Worm (Caenorhabditis elegans) whole organism, early embryonic: ENCODE data around the gene srx-63.

Experiments
- B0310.2 ChIP-seq: sonication (generic microtip); optimal IDR thresholded peaks from 2 replicates; lab custom pipeline; 2016; ENCODE audit warnings: mild to moderate bottlenecking, missing genetic modification characterization, missing compliant biosample characterization
- F13C5.2 ChIP-seq: sonication (generic microtip); optimal IDR thresholded peaks from 2 replicates; lab custom pipeline; 2017; ENCODE audit warnings: mild to moderate bottlenecking, missing genetic modification characterization, inconsistent platforms, missing compliant biosample characterization
- aly-1 ChIP-seq: sonication (generic microtip); optimal IDR thresholded peaks from 2 replicates; lab custom pipeline; 2016; ENCODE audit warnings: missing genetic modification characterization, missing compliant biosample characterization
- ama-1 ChIP-seq: fragments of 150-350 bp; optimal IDR thresholded peaks from 2 replicates; lab custom pipeline; 2014
- ceh-13 ChIP-seq: fragments of 200-800 bp; sonication (Bioruptor generic); optimal IDR thresholded peaks from 2 replicates; lab custom pipeline; 2018; ENCODE audit warnings: mild to moderate bottlenecking, missing genetic modification characterization, missing compliant biosample characterization
- ceh-36 ChIP-seq: sonication (generic microtip); optimal IDR thresholded peaks from 2 replicates; lab custom pipeline; 2016; ENCODE audit warnings: missing genetic modification characterization, inconsistent platforms, missing compliant biosample characterization
- ets-7 ChIP-seq: sonication (generic microtip); optimal IDR thresholded peaks from 2 replicates; lab custom pipeline; 2016; ENCODE audit warnings: missing genotype, missing genetic modification characterization, missing compliant biosample characterization
- flt-1 ChIP-seq: fragments of 200-800 bp; sonication (Bioruptor generic); IDR thresholded peaks from 2 replicates; pipeline ENCODE4 v1.3.6; 2022; ENCODE audit warnings: missing genetic modification characterization, missing compliant biosample characterization
- hmbx-1 ChIP-seq: sonication (generic microtip); optimal IDR thresholded peaks from 2 replicates; lab custom pipeline; 2016; ENCODE audit warnings: mild to moderate bottlenecking, missing genetic modification characterization, missing compliant biosample characterization
- hmg-4 ChIP-seq: fragments of 200-800 bp; sonication (Bioruptor generic); optimal IDR thresholded peaks from 2 replicates; lab custom pipeline; 2018; ENCODE audit warnings: mild to moderate bottlenecking, missing genetic modification characterization, missing compliant biosample characterization
- hnd-1 ChIP-seq: sonication (generic microtip); optimal IDR thresholded peaks from 2 replicates; lab custom pipeline; 2016; ENCODE audit warnings: missing genetic modification characterization, missing compliant biosample characterization
- pes-1 ChIP-seq: fragments of 200-800 bp; sonication (Bioruptor generic); IDR thresholded peaks from 2 replicates; pipeline ENCODE4 v1.3.6; 2022; ENCODE audit warnings: missing genetic modification reagents, missing genetic modification characterization, missing compliant biosample characterization
- scrt-1 ChIP-seq: fragments of 200-800 bp; sonication (Bioruptor generic); IDR thresholded peaks from 2 replicates; pipeline ENCODE4 v1.3.6; 2022; ENCODE audit warnings: missing genetic modification characterization, missing compliant biosample characterization
- sea-1 ChIP-seq: fragments of 200-800 bp; sonication (Bioruptor generic); conservative IDR thresholded peaks from 2 replicates; pipeline ENCODE4 v1.3.6; 2022; ENCODE audit warnings: missing genetic modification characterization, missing compliant biosample characterization
- tbx-11 ChIP-seq: fragments of 200-800 bp; sonication (Bioruptor generic); IDR thresholded peaks from 2 replicates; pipeline ENCODE4 v1.3.6; 2022; ENCODE audit warnings: missing genetic modification characterization, missing compliant biosample characterization
- tbx-37 ChIP-seq: fragments of 200-800 bp; sonication (Bioruptor generic); conservative IDR thresholded peaks from 2 replicates; pipeline ENCODE4 v1.3.6; 2022; ENCODE audit warnings: missing genetic modification reagents, missing genetic modification characterization, missing compliant biosample characterization
- tra-4 ChIP-seq: sonication (generic microtip); optimal IDR thresholded peaks from 2 replicates; lab custom pipeline; 2017; ENCODE audit warnings: missing genetic modification characterization, missing compliant biosample characterization

Gene srx-63

ce11 chrV:3931326-3931725 lies at the start of gene srx-63:
Gene srx-63 (plus strand): TSS chrV:3931626.
- TF ChIP-seq tbx-37 (GFP tag; lab: Robert Waterston, UW) (no peak), B0310.2 (no peak), F13C5.2 (tag; lab: Kevin White, UChicago) (no peak), hnd-1 (tag; lab: Kevin White, UChicago) (no peak), pes-1 (GFP tag; lab: Robert Waterston, UW) (no peak), hmg-4 (no peak), flt-1 (GFP tag; lab: Robert Waterston, UW) (no peak)

ce11 chrV:3884550-3884949 lies 46.9 kb upstream of the srx-63 start:
- no peak for TF ChIP-seq scrt-1 (GFP tag; lab: Robert Waterston, UW)

ce11 chrV:3886104-3886503 lies 45.3 kb upstream of the srx-63 start, which contains the start of gene nhr-124:
Gene nhr-124 (minus strand): TSS chrV:3886204.
- TF ChIP-seq ceh-13 (GFP tag; lab: Kevin White, UChicago) (no peak), ceh-36 (tag; lab: Kevin White, UChicago) (no peak), hmg-4 (no peak), F13C5.2 (tag; lab: Kevin White, UChicago) (no peak), hnd-1 (tag; lab: Kevin White, UChicago) (no peak), aly-1 (tag; lab: Kevin White, UChicago) (no peak), tbx-11 (GFP tag; lab: Robert Waterston, UW) (no peak)

- TF ChIP-seq B0310.2 (no peak), ceh-36 (tag; lab: Kevin White, UChicago) (no peak), scrt-1 (GFP tag; lab: Robert Waterston, UW) (no peak), ama-1 (lab: Kevin White, UChicago) (no peak), ceh-13 (GFP tag; lab: Kevin White, UChicago) (no peak), tbx-37 (GFP tag; lab: Robert Waterston, UW) (no peak), tra-4 (no peak), tbx-11 (GFP tag; lab: Robert Waterston, UW) (no peak), aly-1 (tag; lab: Kevin White, UChicago) (no peak)
Observed at ce11 chrV:3889113-3889512, 42.3 kb upstream of the srx-63 start, which contains the start of gene C17E7.13. Gene C17E7.13 (minus strand): TSS chrV:3889288.

ce11 chrV:3890761-3891160 lies 40.7 kb upstream of the srx-63 start, which contains the start of gene C17E7.9:
Gene C17E7.9 (minus strand): TSS chrV:3890861.
- TF ChIP-seq F13C5.2 (tag; lab: Kevin White, UChicago) (no peak), hmg-4 (no peak), tbx-37 (GFP tag; lab: Robert Waterston, UW) (no peak), tra-4 (no peak), ets-7 (tag; lab: Kevin White, UChicago) (no peak), flt-1 (GFP tag; lab: Robert Waterston, UW) (no peak), sea-1 (GFP tag; lab: Robert Waterston, UW) (no peak), hmbx-1 (no peak), hnd-1 (tag; lab: Kevin White, UChicago) (no peak), ceh-36 (tag; lab: Kevin White, UChicago) (no peak), ama-1 (lab: Kevin White, UChicago) (no peak), tbx-11 (GFP tag; lab: Robert Waterston, UW) (no peak), aly-1 (tag; lab: Kevin White, UChicago) (no peak), scrt-1 (GFP tag; lab: Robert Waterston, UW) (no peak), pes-1 (GFP tag; lab: Robert Waterston, UW) (no peak), ceh-13 (GFP tag; lab: Kevin White, UChicago) (no peak), B0310.2 (no peak)

ce11 chrV:3891919-3892318 lies 39.5 kb upstream of the srx-63 start, which contains the start of gene C17E7.12:
Gene C17E7.12 (minus strand): TSS chrV:3892019.
- no peak for TF ChIP-seq tra-4
- no peak for TF ChIP-seq flt-1 (GFP tag; lab: Robert Waterston, UW)
- TF ChIP-seq scrt-1 (GFP tag; lab: Robert Waterston, UW) = no peak
- no peak for TF ChIP-seq B0310.2
- no peak for TF ChIP-seq hmbx-1
- no peak for TF ChIP-seq tbx-11 (GFP tag; lab: Robert Waterston, UW)
- TF ChIP-seq sea-1 (GFP tag; lab: Robert Waterston, UW) = no peak
- TF ChIP-seq F13C5.2 (tag; lab: Kevin White, UChicago) = no peak
- no peak for TF ChIP-seq pes-1 (GFP tag; lab: Robert Waterston, UW)
- no peak for TF ChIP-seq ceh-36 (tag; lab: Kevin White, UChicago)
- no peak for TF ChIP-seq aly-1 (tag; lab: Kevin White, UChicago)
- TF ChIP-seq ceh-13 (GFP tag; lab: Kevin White, UChicago) = no peak

- TF ChIP-seq B0310.2 (no peak), flt-1 (GFP tag; lab: Robert Waterston, UW) (no peak), aly-1 (tag; lab: Kevin White, UChicago) (no peak)
Observed at ce11 chrV:3892361-3892904, 39.0 kb upstream of the srx-63 start, which contains the start of gene C17E7.4. Gene C17E7.4 (plus strand): TSS chrV:3892854.

- TF ChIP-seq ets-7 (tag; lab: Kevin White, UChicago) = no peak
- no peak for TF ChIP-seq ama-1 (lab: Kevin White, UChicago)
- TF ChIP-seq tra-4 = no peak
- no peak for TF ChIP-seq B0310.2
- TF ChIP-seq hnd-1 (tag; lab: Kevin White, UChicago) = no peak
- TF ChIP-seq hmg-4 = no peak
- no peak for TF ChIP-seq tbx-11 (GFP tag; lab: Robert Waterston, UW)
- no peak for TF ChIP-seq sea-1 (GFP tag; lab: Robert Waterston, UW)
- TF ChIP-seq F13C5.2 (tag; lab: Kevin White, UChicago) = no peak
- no peak for TF ChIP-seq hmbx-1
- no peak for TF ChIP-seq aly-1 (tag; lab: Kevin White, UChicago)
- no peak for TF ChIP-seq ceh-36 (tag; lab: Kevin White, UChicago)
- TF ChIP-seq tbx-37 (GFP tag; lab: Robert Waterston, UW) = no peak
Observed at ce11 chrV:3894661-3895060, 36.8 kb upstream of the srx-63 start, which contains the start of gene sre-9. Gene sre-9 (plus strand): TSS chrV:3894961.
